Worm (Caenorhabditis elegans): Measurements from ENCODE around the gene lir-1.

ce11 chrII:7666338-7666737 is 5.5 kb upstream of the lir-1 start:
- no peak for TF ChIP-seq ZK546.5 (tag; optimal IDR thresholded peaks at IDR 0.05)
- no peak for TF ChIP-seq egl-27 (tag; optimal IDR thresholded peaks at IDR 0.05)
- no peak for TF ChIP-seq eor-1 (tag; optimal IDR thresholded peaks at IDR 0.05)
- TF ChIP-seq jun-1 (tag; optimal IDR thresholded peaks at IDR 0.05) = no peak
- TF ChIP-seq snpc-4 (tag; optimal IDR thresholded peaks at IDR 0.05) = no peak
- TF ChIP-seq fkh-10 (GFP tag; optimal IDR thresholded peaks at IDR 0.05) = no peak
- no peak for TF ChIP-seq ztf-4 (tag; optimal IDR thresholded peaks at IDR 0.05)
- TF ChIP-seq unc-39 (tag; optimal IDR thresholded peaks at IDR 0.05) = no peak
- no peak for TF ChIP-seq nhr-28 (tag; optimal IDR thresholded peaks at IDR 0.05)
- TF ChIP-seq elt-2 (tag; optimal IDR thresholded peaks at IDR 0.05) = no peak
- no peak for TF ChIP-seq nhr-76 (tag; optimal IDR thresholded peaks at IDR 0.05)
- no peak for TF ChIP-seq lin-39 (tag; optimal IDR thresholded peaks at IDR 0.05)
- no peak for TF ChIP-seq lin-15B (tag; optimal IDR thresholded peaks at IDR 0.05)
- TF ChIP-seq sea-2 (GFP tag; optimal IDR thresholded peaks at IDR 0.05) = no peak

Measured in whole organism, L3 larva.